ENCODE assay signal across 3 worm cellular contexts in the genomic region with DNA sequence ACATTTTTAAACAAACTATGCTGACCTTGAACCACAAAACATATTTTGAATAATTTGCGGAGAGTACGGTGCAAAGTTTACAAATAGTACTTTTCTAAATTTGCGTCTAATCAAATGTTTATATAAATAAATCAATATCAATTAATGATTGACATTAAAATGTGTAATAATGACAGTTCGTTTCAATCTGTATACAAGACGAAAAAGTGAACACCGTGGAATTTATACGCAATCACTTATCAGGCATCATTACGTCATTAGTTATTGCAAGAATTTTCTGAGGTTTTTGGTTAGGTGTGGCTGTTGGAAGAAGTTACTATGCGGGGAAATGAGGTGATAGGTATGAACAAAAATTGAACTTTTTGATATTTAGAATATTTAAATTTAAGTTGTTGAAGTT.
A peak's percentile ranks its signal among the peaks of the same experiment; 100 is the strongest.
TF ChIP-seq lines count a peak whose summit lies in the region.

No protein-coding gene starts in this region.

TF ChIP-seq in whole organism, L4 larva, 104 proteins besides CTCF, POLR2A, EP300 and RAD21:
- TF ChIP-seq T20F7.1 (GFP tag; optimal IDR thresholded peaks at IDR 0.05; lab: Kevin White, UChicago), result peak; percentile 13
- no peak for TF ChIP-seq Y105C5A.15 (GFP tag; IDR thresholded peaks at IDR 0.05; lab: Robert Waterston, UW)
- peak; percentile 68 for TF ChIP-seq dmd-6 (GFP tag; IDR thresholded peaks at IDR 0.05; lab: Robert Waterston, UW)

TF ChIP-seq in whole organism, mixed stage, embryonic, 35 proteins besides CTCF, POLR2A, EP300 and RAD21:
- TF ChIP-seq sptf-1 (tag; optimal IDR thresholded peaks at IDR 0.05; lab: Kevin White, UChicago) (no peak), zip-8 (tag; optimal IDR thresholded peaks at IDR 0.05; lab: Kevin White, UChicago) (peak; percentile 39)
TF ChIP-seq in whole organism, mixed stage, embryonic: peak in this region for 1.

TF ChIP-seq in whole organism, young adult, 124 proteins besides CTCF, POLR2A, EP300 and RAD21:
- TF ChIP-seq madf-8 (GFP tag; conservative IDR thresholded peaks at IDR 0.05; lab: Robert Waterston, UW), result no peak
- TF ChIP-seq pha-4 (tag; optimal IDR thresholded peaks at IDR 0.05; lab: Kevin White, UChicago), result no peak
- no peak for TF ChIP-seq efl-1 (GFP tag; optimal IDR thresholded peaks at IDR 0.05; lab: Kevin White, UChicago)
- TF ChIP-seq mes-4 (tag; optimal IDR thresholded peaks at IDR 0.05; lab: Kevin White, UChicago), result no peak
- no peak for TF ChIP-seq lin-40 (tag; optimal IDR thresholded peaks at IDR 0.05; lab: Kevin White, UChicago)
- no peak for TF ChIP-seq let-526 (GFP tag; IDR thresholded peaks at IDR 0.05; lab: Robert Waterston, UW)
- TF ChIP-seq somi-1 (GFP tag; optimal IDR thresholded peaks at IDR 0.05; lab: Kevin White, UChicago), result no peak
- peak; percentile 47 for TF ChIP-seq nhr-80 (tag; optimal IDR thresholded peaks at IDR 0.05; lab: Kevin White, UChicago)
- no peak for TF ChIP-seq lag-1 (GFP tag; IDR thresholded peaks at IDR 0.05; lab: Robert Waterston, UW)
- peak; percentile 48 to 77 for TF ChIP-seq let-607 (tag; optimal IDR thresholded peaks at IDR 0.05; lab: Kevin White, UChicago)
- TF ChIP-seq ccch-3 (GFP tag; optimal IDR thresholded peaks at IDR 0.05; lab: Kevin White, UChicago), result no peak
- no peak for TF ChIP-seq ceh-100 (GFP tag; IDR thresholded peaks at IDR 0.05; lab: Robert Waterston, UW)
- TF ChIP-seq F33H1.4 (GFP tag; IDR thresholded peaks at IDR 0.05; lab: Robert Waterston, UW), result no peak
- TF ChIP-seq nhr-27 (tag; optimal IDR thresholded peaks at IDR 0.05; lab: Kevin White, UChicago), result no peak
